Worm (Caenorhabditis elegans) whole organism, midembryonic: ENCODE measurements around the gene glb-21.

Experiments used
- T22C8.4 ChIP-seq: fragments of 200-800 bp; sonication (Bioruptor generic); IDR thresholded peaks from 2 replicates; pipeline ENCODE4 v1.3.6; 2022; ENCODE audit warnings: missing genetic modification characterization, missing compliant biosample characterization
- cog-1 ChIP-seq: sonication (generic microtip); optimal IDR thresholded peaks from 2 replicates; lab custom pipeline; 2016; ENCODE audit warnings: missing genetic modification characterization, missing compliant biosample characterization
- flt-1 ChIP-seq: fragments of 200-800 bp; sonication (Bioruptor generic); IDR thresholded peaks from 2 replicates; pipeline ENCODE4 v1.3.6; 2022; ENCODE audit warnings: missing genetic modification characterization, missing compliant biosample characterization
- klf-2 ChIP-seq: fragments of 200-800 bp; sonication (Bioruptor generic); conservative IDR thresholded peaks from 2 replicates; pipeline ENCODE4 v1.3.6; 2022; ENCODE audit warnings: missing genetic modification reagents, missing genetic modification characterization, missing compliant biosample characterization
- med-1 ChIP-seq: sonication (generic microtip); optimal IDR thresholded peaks from 2 replicates; lab custom pipeline; 2017; ENCODE audit warnings: missing genetic modification characterization, mild to moderate bottlenecking, missing compliant biosample characterization, antibody characterized with exemption, missing genetic modification reagents; ENCODE audit not compliant: insufficient read depth
- ref-1 ChIP-seq: fragments of 200-800 bp; sonication (Bioruptor generic); conservative IDR thresholded peaks from 2 replicates; pipeline ENCODE4 v1.3.6; 2022; ENCODE audit warnings: missing genetic modification reagents, missing genetic modification characterization, missing compliant biosample characterization
- tab-1 ChIP-seq: fragments of 200-800 bp; sonication (Bioruptor generic); IDR thresholded peaks from 2 replicates; pipeline ENCODE4 v1.3.6; 2022; ENCODE audit warnings: missing genetic modification characterization, missing compliant biosample characterization
- ztf-23 ChIP-seq: fragments of 200-800 bp; sonication (Bioruptor generic); IDR thresholded peaks from 2 replicates; pipeline ENCODE4 v1.3.6; 2022; ENCODE audit warnings: missing genetic modification reagents, missing genetic modification characterization, missing compliant biosample characterization
- ztf-29 ChIP-seq: fragments of 200-800 bp; sonication (Bioruptor generic); IDR thresholded peaks from 2 replicates; pipeline ENCODE4 v1.3.6; 2022; ENCODE audit warnings: missing genetic modification reagents, missing genetic modification characterization, missing compliant biosample characterization

glb-21 gene

ce11 chrIV:10734527-10735436 is 23.2 kb upstream of the glb-21 start, which contains the start of the genes orc-5 and cyb-1:
orc-5 (minus strand) TSS chrIV:10734588.
cyb-1 (plus strand) TSS chrIV:10735216.
- no peak for TF ChIP-seq ztf-29 (GFP tag; lab: Robert Waterston, UW)
- peak; percentile 68 for TF ChIP-seq T22C8.4 (GFP tag; lab: Robert Waterston, UW)

- no peak for TF ChIP-seq tab-1 (GFP tag; lab: Robert Waterston, UW)
- TF ChIP-seq ref-1 (GFP tag; lab: Robert Waterston, UW), result no peak
- no peak for TF ChIP-seq cog-1 (tag; lab: Kevin White, UChicago)
- TF ChIP-seq ztf-23 (GFP tag; lab: Robert Waterston, UW), result no peak
- no peak for TF ChIP-seq klf-2
- TF ChIP-seq ztf-29 (GFP tag; lab: Robert Waterston, UW), result no peak
Measured at ce11 chrIV:10727734-10728133, 16.1 kb upstream of the glb-21 start, which contains the start of gene ZC168.2. ZC168.2 (plus strand) TSS chrIV:10728034.

ce11 chrIV:10718865-10719264 is 7.3 kb upstream of the glb-21 start:
- TF ChIP-seq flt-1 (GFP tag; lab: Robert Waterston, UW) (no peak), tab-1 (GFP tag; lab: Robert Waterston, UW) (no peak)

ce11 chrIV:10718075-10718474 is 6.5 kb upstream of the glb-21 start:
- no peak for TF ChIP-seq cog-1 (tag; lab: Kevin White, UChicago)
- TF ChIP-seq ztf-23 (GFP tag; lab: Robert Waterston, UW), result no peak
- no peak for TF ChIP-seq klf-2
- TF ChIP-seq tab-1 (GFP tag; lab: Robert Waterston, UW), result no peak
- TF ChIP-seq T22C8.4 (GFP tag; lab: Robert Waterston, UW), result no peak
- TF ChIP-seq ref-1 (GFP tag; lab: Robert Waterston, UW), result no peak

- TF ChIP-seq cog-1 (tag; lab: Kevin White, UChicago) (no peak), med-1 (GFP tag; lab: Kevin White, UChicago) (no peak), ref-1 (GFP tag; lab: Robert Waterston, UW) (no peak), ztf-23 (GFP tag; lab: Robert Waterston, UW) (no peak), T22C8.4 (GFP tag; lab: Robert Waterston, UW) (no peak), ztf-29 (GFP tag; lab: Robert Waterston, UW) (no peak), klf-2 (no peak), tab-1 (GFP tag; lab: Robert Waterston, UW) (no peak), flt-1 (GFP tag; lab: Robert Waterston, UW) (no peak)
Measured at ce11 chrIV:10716348-10716747, 4.8 kb upstream of the glb-21 start, which contains the start of gene ncx-3. ncx-3 (plus strand) TSS chrIV:10716648.

ce11 chrIV:10714594-10714993 is 3.0 kb upstream of the glb-21 start:
- TF ChIP-seq T22C8.4 (GFP tag; lab: Robert Waterston, UW), result no peak

ce11 chrIV:10706090-10706489 is 5.5 kb downstream of the glb-21 start, which contains the start of gene R102.6:
R102.6 (minus strand) TSS chrIV:10706190.
- TF ChIP-seq tab-1 (GFP tag; lab: Robert Waterston, UW) (no peak), flt-1 (GFP tag; lab: Robert Waterston, UW) (no peak), klf-2 (no peak), T22C8.4 (GFP tag; lab: Robert Waterston, UW) (no peak), ztf-29 (GFP tag; lab: Robert Waterston, UW) (no peak), ref-1 (GFP tag; lab: Robert Waterston, UW) (no peak), cog-1 (tag; lab: Kevin White, UChicago) (no peak), ztf-23 (GFP tag; lab: Robert Waterston, UW) (no peak)

ce11 chrIV:10705176-10705575 is 6.4 kb downstream of the glb-21 start, which contains the start of gene R102.10:
R102.10 (plus strand) TSS chrIV:10705476.
- TF ChIP-seq tab-1 (GFP tag; lab: Robert Waterston, UW) (no peak), klf-2 (no peak), ztf-23 (GFP tag; lab: Robert Waterston, UW) (no peak), med-1 (GFP tag; lab: Kevin White, UChicago) (no peak), flt-1 (GFP tag; lab: Robert Waterston, UW) (no peak), T22C8.4 (GFP tag; lab: Robert Waterston, UW) (no peak), cog-1 (tag; lab: Kevin White, UChicago) (no peak), ref-1 (GFP tag; lab: Robert Waterston, UW) (no peak), ztf-29 (GFP tag; lab: Robert Waterston, UW) (no peak)

ce11 chrIV:10701866-10702458 is 9.6 kb downstream of the glb-21 start:
- no peak for TF ChIP-seq ztf-23 (GFP tag; lab: Robert Waterston, UW)
- TF ChIP-seq T22C8.4 (GFP tag; lab: Robert Waterston, UW), result no peak
- TF ChIP-seq ref-1 (GFP tag; lab: Robert Waterston, UW), result no peak
- TF ChIP-seq tab-1 (GFP tag; lab: Robert Waterston, UW), result no peak
- no peak for TF ChIP-seq klf-2
- TF ChIP-seq cog-1 (tag; lab: Kevin White, UChicago), result no peak
- no peak for TF ChIP-seq med-1 (GFP tag; lab: Kevin White, UChicago)
- no peak for TF ChIP-seq flt-1 (GFP tag; lab: Robert Waterston, UW)
